Fruit fly (Drosophila melanogaster): ENCODE data around the gene fh.
A peak's percentile ranks its signal among the peaks of the same experiment; 100 is the strongest.

Gene fh

dm6 chrX:9139138-9139537 is 9.7 kb downstream of the fh start (continued):
- TF ChIP-seq Awh (GFP tag; IDR thresholded peaks at IDR 0.05) (0 out of 2 replicates have a peak, but pooled peaks have one; percentile 41), aop (GFP tag; IDR thresholded peaks at IDR 0.05) (peak; percentile 88), gcm (GFP tag; optimal IDR thresholded peaks at IDR 0.05) (peak; percentile 45), CG10543 (GFP tag; optimal IDR thresholded peaks at IDR 0.05) (peak; percentile 65), CG8290 (GFP tag; optimal IDR thresholded peaks at IDR 0.05) (no peak), CG8290 (tag; optimal IDR thresholded peaks at IDR 0.05) (peak in 1 of 2 experiments; percentile 57), oc (tag; optimal IDR thresholded peaks at IDR 0.05) (peak; percentile 46), CG18599 (GFP tag; optimal IDR thresholded peaks at IDR 0.05) (peak; percentile 20), CG12071 (GFP tag; optimal IDR thresholded peaks at IDR 0.05) (peak; percentile 12)

- TF ChIP-seq CG1603 (tag; optimal IDR thresholded peaks at IDR 0.05): peak; percentile 55
- peak; percentile 26 for TF ChIP-seq CG12236 (GFP tag; optimal IDR thresholded peaks at IDR 0.05)
- peak; percentile 58 for TF ChIP-seq CG10979 (tag; optimal IDR thresholded peaks at IDR 0.05)
- TF ChIP-seq CG11723 (GFP tag; optimal IDR thresholded peaks at IDR 0.05): peak; percentile 13
- peak; percentile 52; the same call in 1 of the 2 replicates for TF ChIP-seq stc (GFP tag; IDR thresholded peaks at IDR 0.05)
- peak; percentile 16 for TF ChIP-seq Sox100B (GFP tag; optimal IDR thresholded peaks at IDR 0.05)
- peak; percentile 54 for TF ChIP-seq ATbp (GFP tag; optimal IDR thresholded peaks at IDR 0.05)
- no peak for TF ChIP-seq danr (GFP tag; IDR thresholded peaks at IDR 0.05)
- TF ChIP-seq tna (GFP tag; IDR thresholded peaks at IDR 0.05; ENCODE audit: partially characterized antibody): no peak
- TF ChIP-seq slou (GFP tag; optimal IDR thresholded peaks at IDR 0.05): no peak
- peak; percentile 7 for TF ChIP-seq pho (GFP tag; optimal IDR thresholded peaks at IDR 0.05)
- peak; percentile 34 for TF ChIP-seq HHEX (GFP tag; optimal IDR thresholded peaks at IDR 0.05)
- no peak for TF ChIP-seq Stat92E (GFP tag; optimal IDR thresholded peaks at IDR 0.05)
- TF ChIP-seq Ssrp (tag; optimal IDR thresholded peaks at IDR 0.05): peak; percentile 65
- no peak for TF ChIP-seq odd (GFP tag; optimal IDR thresholded peaks at IDR 0.05)
- TF ChIP-seq Mrtf (GFP tag; IDR thresholded peaks at IDR 0.05): 0 out of 3 replicates have a peak, but pooled peaks have one; percentile 35
- peak; percentile 60 for TF ChIP-seq CoRest (tag; optimal IDR thresholded peaks at IDR 0.05)
- peak; percentile 74 for TF ChIP-seq Sox102F (GFP tag; optimal IDR thresholded peaks at IDR 0.05)
- no peak for TF ChIP-seq pan (optimal IDR thresholded peaks at IDR 0.05)
- TF ChIP-seq pan (GFP tag; optimal IDR thresholded peaks at IDR 0.05 in 1 of 2, IDR thresholded peaks at IDR 0.05 in 1 of 2): peak in 1 of 2 experiments; percentile 53
- TF ChIP-seq CG11695 (GFP tag; IDR thresholded peaks at IDR 0.05): peak; percentile 60; the same call in 1 of the 3 replicates
- TF ChIP-seq cato (GFP tag; optimal IDR thresholded peaks at IDR 0.05; ENCODE audit: borderline replicate concordance): no peak
- no peak for TF ChIP-seq CG1024 (GFP tag; IDR thresholded peaks at IDR 0.05)
- TF ChIP-seq tap (tag; optimal IDR thresholded peaks at IDR 0.05): peak; percentile 37
- no peak for TF ChIP-seq CG16813 (GFP tag; IDR thresholded peaks at IDR 0.05; ENCODE audit: partially characterized antibody)
- TF ChIP-seq Gug (GFP tag; IDR thresholded peaks at IDR 0.05): peak; percentile 23; the same call in 2 of the 4 replicates
- TF ChIP-seq ewg (GFP tag; optimal IDR thresholded peaks at IDR 0.05): peak; percentile 44
- TF ChIP-seq CG15696 (tag; optimal IDR thresholded peaks at IDR 0.05): peak; percentile 21
- no peak for TF ChIP-seq CG9215 (GFP tag; IDR thresholded peaks at IDR 0.05)
- no peak for TF ChIP-seq ac (GFP tag; optimal IDR thresholded peaks at IDR 0.05)
- peak; percentile 35 to 40 for TF ChIP-seq dpn (GFP tag; optimal IDR thresholded peaks at IDR 0.05)
- TF ChIP-seq ssp (GFP tag; IDR thresholded peaks at IDR 0.05): peak; percentile 45
- TF ChIP-seq Dad (GFP tag; optimal IDR thresholded peaks at IDR 0.05): peak; percentile 4
- TF ChIP-seq CG18476 (GFP tag; optimal IDR thresholded peaks at IDR 0.05): peak; percentile 28
- TF ChIP-seq so (GFP tag; IDR thresholded peaks at IDR 0.05): no peak
- peak; percentile 45 for TF ChIP-seq lab (GFP tag; optimal IDR thresholded peaks at IDR 0.05)
- peak; percentile 42; the same call in 1 of the 3 replicates for TF ChIP-seq ken (GFP tag; IDR thresholded peaks at IDR 0.05)
- no peak for TF ChIP-seq hkb (optimal IDR thresholded peaks at IDR 0.05)
- peak; percentile 62 for TF ChIP-seq hkb (GFP tag; IDR thresholded peaks at IDR 0.05)
Observed at dm6 chrX:9136776-9137550, 11.9 kb downstream of the fh start.
